Worm (Caenorhabditis elegans) whole organism, young adult: ENCODE measurements around the gene D2089.8.

ENCODE experiments used
- F22D6.2 ChIP-seq: sonication (generic microtip); optimal IDR thresholded peaks from 2 replicates; lab custom pipeline; 2016; ENCODE audit warnings: mild to moderate bottlenecking, missing genetic modification characterization, missing compliant biosample characterization
- F55B11.4 ChIP-seq: sonication (generic microtip); optimal IDR thresholded peaks from 2 replicates; lab custom pipeline; 2016; ENCODE audit warnings: missing compliant biosample characterization, missing genetic modification characterization, borderline replicate concordance; ENCODE audit not compliant: insufficient read depth
- Y53F4B.3 ChIP-seq: fragments of 200-800 bp; sonication (Bioruptor generic); IDR thresholded peaks from 2 replicates; pipeline ENCODE4 v1.3.6; 2022; ENCODE audit warnings: missing genetic modification reagents, missing genetic modification characterization, missing compliant biosample characterization
- snpc-4 ChIP-seq, 5 experiments: fragments of 150-350 bp in 1 of 5; sonication (generic microtip) in 4 of 5; optimal IDR thresholded peaks; 2 replicates each; lab custom pipeline; 2014 to 2018; ENCODE audit warnings: missing genetic modification characterization in 5 of 5, missing biosample characterization in 3 of 5, antibody characterized with exemption in 2 of 5, mild to moderate bottlenecking in 2 of 5, missing compliant biosample characterization in 2 of 5, missing genotype in 2 of 5, moderate library complexity in 2 of 5, missing genetic modification reagents in 1 of 5
- unc-130 ChIP-seq: sonication (generic microtip); optimal IDR thresholded peaks from 2 replicates; lab custom pipeline; 2016; ENCODE audit warnings: missing genetic modification reagents, missing genetic modification characterization, missing compliant biosample characterization

DNA sequence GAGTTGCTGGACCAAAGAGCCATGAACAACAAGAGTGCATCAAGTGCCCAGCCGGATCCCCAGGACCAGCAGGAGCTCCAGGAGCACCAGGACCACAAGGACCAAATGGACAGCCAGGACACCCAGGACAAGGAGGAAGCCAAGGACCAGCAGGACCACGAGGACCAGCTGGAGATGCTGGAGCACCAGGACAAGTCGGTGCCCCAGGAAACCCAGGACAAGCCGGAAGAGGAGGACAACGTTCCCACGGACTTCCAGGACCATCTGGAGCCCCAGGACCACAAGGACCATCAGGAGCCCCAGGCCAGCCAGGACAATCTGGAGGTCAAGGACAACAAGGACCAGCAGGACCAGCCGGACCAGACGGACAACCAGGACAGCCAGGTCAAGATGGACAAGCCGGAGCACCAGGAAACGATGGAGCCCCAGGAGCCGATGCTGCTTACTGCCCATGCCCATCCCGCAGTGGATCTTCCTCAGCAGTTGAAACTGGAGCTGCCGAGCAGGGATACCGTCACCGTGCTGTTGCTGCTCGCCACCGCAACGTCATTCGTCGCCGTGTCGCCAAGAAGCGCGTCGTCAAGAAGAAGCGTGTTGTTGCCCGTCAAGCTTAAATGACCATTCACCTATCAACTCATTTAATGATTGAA lies 42.9 kb upstream of the D2089.8 start:
- no peak for TF ChIP-seq F55B11.4 (tag; lab: Kevin White, UChicago)
- TF ChIP-seq unc-130 (GFP tag; lab: Kevin White, UChicago): no peak
- TF ChIP-seq F22D6.2 (tag; lab: Kevin White, UChicago): no peak
- TF ChIP-seq Y53F4B.3: no peak
- no peak for TF ChIP-seq snpc-4 (GFP tag; optimal IDR thresholded peaks at IDR 0.05; lab: Kevin White, UChicago)
- TF ChIP-seq snpc-4 (tag; optimal IDR thresholded peaks at IDR 0.05; lab: Kevin White, UChicago): no peak
